Fruit fly (Drosophila melanogaster) whole organism, embryonic: Measurements from ENCODE around the gene CG13075.

Experiments used
- Bdp1 ChIP-seq: fragments of 200-800 bp; sonication (Bioruptor generic); optimal IDR thresholded peaks from 3 replicates; lab custom pipeline; 2016; ENCODE audit warnings: missing biosample characterization, missing genetic modification characterization
- CG14441 ChIP-seq: fragments of 200-800 bp; sonication (Bioruptor generic); IDR thresholded peaks from 2 replicates; pipeline ENCODE4 v1.3.6; 2022; ENCODE audit warnings: missing biosample characterization, missing genetic modification characterization
- CG14710 ChIP-seq: fragments of 200-800 bp; sonication (Bioruptor generic); optimal IDR thresholded peaks from 3 replicates; lab custom pipeline; 2019; ENCODE audit warnings: missing biosample characterization, mild to moderate bottlenecking, missing genetic modification characterization, moderate library complexity
- CG1603 ChIP-seq: fragments of 200-800 bp; sonication (Bioruptor generic); optimal IDR thresholded peaks from 2 replicates; lab custom pipeline; 2019; ENCODE audit warnings: missing biosample characterization, mild to moderate bottlenecking, missing genetic modification characterization, moderate library complexity
- CG1647 ChIP-seq: fragments of 200-800 bp; sonication (Bioruptor generic); optimal IDR thresholded peaks from 3 replicates; lab custom pipeline; 2016; ENCODE audit warnings: missing biosample characterization, missing genetic modification characterization
- CG17186 ChIP-seq: fragments of 200-800 bp; sonication (Bioruptor generic); optimal IDR thresholded peaks from 3 replicates; lab custom pipeline; 2017; ENCODE audit warnings: missing biosample characterization, missing genetic modification reagents, missing genetic modification characterization
- CG17359 ChIP-seq: fragments of 200-800 bp; sonication (Bioruptor generic); optimal IDR thresholded peaks from 3 replicates; lab custom pipeline; 2018; ENCODE audit warnings: missing biosample characterization, mild to moderate bottlenecking, missing genetic modification characterization, moderate library complexity
- CG32772 ChIP-seq: fragments of 200-800 bp; sonication (Bioruptor generic); IDR thresholded peaks from 2 replicates; pipeline ENCODE4 v1.3.6; 2022; ENCODE audit warnings: missing biosample characterization, missing genetic modification characterization
- CG4617 ChIP-seq: fragments of 200-800 bp; sonication (Bioruptor generic); optimal IDR thresholded peaks from 3 replicates; lab custom pipeline; 2016; ENCODE audit warnings: missing biosample characterization, missing genetic modification characterization, borderline replicate concordance
- CG6683 ChIP-seq: fragments of 200-800 bp; sonication (Bioruptor generic); optimal IDR thresholded peaks from 2 replicates; lab custom pipeline; 2017; ENCODE audit warnings: missing biosample characterization, mild to moderate bottlenecking, missing genetic modification characterization, missing genetic modification reagents
- CG8359 ChIP-seq: fragments of 200-800 bp; sonication (Bioruptor generic); optimal IDR thresholded peaks from 2 replicates; lab custom pipeline; 2017; ENCODE audit warnings: missing biosample characterization, mild to moderate bottlenecking, missing genetic modification characterization, borderline replicate concordance
- CTCF ChIP-seq: fragments of 200-800 bp; sonication (Bioruptor generic); optimal IDR thresholded peaks from 2 replicates; lab custom pipeline; 2017; ENCODE audit warnings: missing biosample characterization, mild to moderate bottlenecking, missing genetic modification characterization, moderate library complexity
- Dbx ChIP-seq: fragments of 200-800 bp; sonication (Bioruptor generic); IDR thresholded peaks from 3 replicates; pipeline ENCODE4 v1.3.6; 2022; ENCODE audit warnings: missing biosample characterization, missing genetic modification characterization
- Doc2 ChIP-seq: fragments of 200-800 bp; sonication (Bioruptor generic); IDR thresholded peaks from 2 replicates; pipeline ENCODE4 v1.3.6; 2022; ENCODE audit warnings: missing biosample characterization, missing genetic modification characterization
- Gsc ChIP-seq: fragments of 200-800 bp; sonication (Bioruptor generic); IDR thresholded peaks from 2 replicates; pipeline ENCODE4 v1.3.6; 2022; ENCODE audit warnings: missing biosample characterization, missing genetic modification characterization
- HHEX ChIP-seq: fragments of 200-800 bp; sonication (Bioruptor generic); optimal IDR thresholded peaks from 3 replicates; lab custom pipeline; 2017; ENCODE audit warnings: missing biosample characterization, mild to moderate bottlenecking, missing genetic modification characterization, missing genetic modification reagents
- HLH4C ChIP-seq: fragments of 200-800 bp; sonication (Bioruptor generic); IDR thresholded peaks from 3 replicates; pipeline ENCODE4 v1.3.6; 2022; ENCODE audit warnings: missing biosample characterization, missing genetic modification characterization; ENCODE audit not compliant: partially characterized antibody
- HmgZ ChIP-seq: fragments of 200-800 bp; sonication (Bioruptor generic); optimal IDR thresholded peaks from 2 replicates; lab custom pipeline; 2018; ENCODE audit warnings: missing biosample characterization, mild to moderate bottlenecking, missing genetic modification characterization
- Max ChIP-seq: fragments of 200-800 bp; sonication (Bioruptor generic); optimal IDR thresholded peaks from 2 replicates; lab custom pipeline; 2016; ENCODE audit warnings: missing biosample characterization, mild to moderate bottlenecking, missing genetic modification characterization
- Mes4 ChIP-seq: fragments of 200-800 bp; sonication (Bioruptor generic); optimal IDR thresholded peaks from 2 replicates; lab custom pipeline; 2016; ENCODE audit warnings: missing biosample characterization, missing genetic modification characterization
- NK7.1 ChIP-seq: fragments of 200-800 bp; sonication (Bioruptor generic); optimal IDR thresholded peaks from 3 replicates; lab custom pipeline; 2016; ENCODE audit warnings: missing biosample characterization, missing genetic modification characterization
- Optix ChIP-seq: fragments of 200-800 bp; sonication (Bioruptor generic); IDR thresholded peaks from 3 replicates; pipeline ENCODE4 v1.3.6; 2022; ENCODE audit warnings: missing biosample characterization, missing genetic modification characterization
- Pdp1 ChIP-seq, 2 experiments: fragments of 200-800 bp; sonication (Bioruptor generic); optimal IDR thresholded peaks; 3 replicates each; lab custom pipeline; 2016; ENCODE audit warnings: missing biosample characterization in 2 of 2, missing genetic modification characterization in 2 of 2, mild to moderate bottlenecking in 1 of 2, moderate library complexity in 1 of 2
- Sry-β ChIP-seq: fragments of 200-800 bp; sonication (Bioruptor generic); optimal IDR thresholded peaks from 2 replicates; lab custom pipeline; 2018; ENCODE audit warnings: missing biosample characterization, mild to moderate bottlenecking, missing genetic modification characterization, moderate library complexity
- Usf ChIP-seq: fragments of 200-800 bp; sonication (Bioruptor generic); optimal IDR thresholded peaks from 2 replicates; lab custom pipeline; 2017; ENCODE audit warnings: missing genotype, missing biosample characterization, missing genetic modification characterization
- ab ChIP-seq: fragments of 200-800 bp; sonication (Bioruptor generic); optimal IDR thresholded peaks from 2 replicates; lab custom pipeline; 2016; ENCODE audit warnings: missing biosample characterization, missing genetic modification characterization
- az2 ChIP-seq: fragments of 200-800 bp; sonication (Bioruptor generic); optimal IDR thresholded peaks from 3 replicates; lab custom pipeline; 2016; ENCODE audit warnings: missing biosample characterization, missing genetic modification characterization
- btn ChIP-seq: fragments of 200-800 bp; sonication (Bioruptor generic); optimal IDR thresholded peaks from 2 replicates; lab custom pipeline; 2016; ENCODE audit warnings: missing biosample characterization, missing genetic modification characterization
- cato ChIP-seq: fragments of 200-800 bp; sonication (Bioruptor generic); optimal IDR thresholded peaks from 2 replicates; lab custom pipeline; 2016; ENCODE audit warnings: missing biosample characterization, missing genetic modification characterization, borderline replicate concordance
- cg ChIP-seq: fragments of 200-800 bp; sonication (Bioruptor generic); optimal IDR thresholded peaks from 3 replicates; lab custom pipeline; 2019; ENCODE audit warnings: missing biosample characterization, mild to moderate bottlenecking, missing genetic modification characterization, moderate library complexity
- chm ChIP-seq: fragments of 200-800 bp; sonication (Bioruptor generic); IDR thresholded peaks from 2 replicates; pipeline ENCODE4 v1.3.6; 2022; ENCODE audit warnings: missing biosample characterization, missing genetic modification characterization
- dm ChIP-seq: fragments of 200-800 bp; sonication (Bioruptor generic); optimal IDR thresholded peaks from 3 replicates; lab custom pipeline; 2016; ENCODE audit warnings: missing biosample characterization, missing genetic modification characterization
- grn ChIP-seq: fragments of 200-800 bp; sonication (Bioruptor generic); optimal IDR thresholded peaks from 3 replicates; lab custom pipeline; 2017; ENCODE audit warnings: missing biosample characterization, missing genetic modification characterization
- ham ChIP-seq: fragments of 200-800 bp; sonication (Bioruptor generic); IDR thresholded peaks from 2 replicates; pipeline ENCODE4 v1.3.6; 2022; ENCODE audit warnings: missing biosample characterization, missing genetic modification characterization
- klu ChIP-seq: fragments of 200-800 bp; sonication (Bioruptor generic); IDR thresholded peaks from 2 replicates; pipeline ENCODE4 v1.3.6; 2022; ENCODE audit warnings: missing biosample characterization, missing genetic modification characterization
- knrl ChIP-seq: fragments of 200-800 bp; sonication (Bioruptor generic); IDR thresholded peaks from 3 replicates; pipeline ENCODE4 v1.3.6; 2022; ENCODE audit warnings: missing biosample characterization, missing genetic modification characterization; ENCODE audit not compliant: partially characterized antibody
- lola ChIP-seq, 3 experiments: fragments of >200 bp in 2 of 3; fragments of 200-800 bp in 1 of 3; sonication (Bioruptor generic) in 1 of 3; optimal IDR thresholded peaks; 2 replicates each; lab custom pipeline; 2017 to 2019; ENCODE audit warnings: missing biosample characterization in 3 of 3, missing genetic modification characterization in 3 of 3, mild to moderate bottlenecking in 1 of 3, moderate library complexity in 1 of 3
- lov ChIP-seq, 2 experiments: fragments of 200-800 bp in 1 of 2; fragments of >200 bp in 1 of 2; sonication (Bioruptor generic) in 1 of 2; IDR thresholded peaks in 1 of 2; optimal IDR thresholded peaks in 1 of 2; 2 replicates in 1 of 2; 3 replicates in 1 of 2; pipeline versions ENCODE4 v1.3.6 to Lab custom; 2017 to 2022; ENCODE audit warnings: missing biosample characterization in 1 of 2, missing genetic modification characterization in 1 of 2
- odd ChIP-seq: fragments of 200-800 bp; sonication (Bioruptor generic); optimal IDR thresholded peaks from 2 replicates; lab custom pipeline; 2017; ENCODE audit warnings: missing biosample characterization, mild to moderate bottlenecking, missing genetic modification characterization
- ro ChIP-seq: fragments of 200-800 bp; sonication (Bioruptor generic); IDR thresholded peaks from 2 replicates; pipeline ENCODE4 v1.3.6; 2022; ENCODE audit warnings: missing biosample characterization, missing genetic modification characterization
- run ChIP-seq: fragments of 200-800 bp; sonication (Bioruptor generic); optimal IDR thresholded peaks from 3 replicates; lab custom pipeline; 2018; ENCODE audit warnings: missing biosample characterization, mild to moderate bottlenecking, missing genetic modification characterization
- scrt ChIP-seq: fragments of 200-800 bp; sonication (Bioruptor generic); optimal IDR thresholded peaks from 2 replicates; lab custom pipeline; 2018; ENCODE audit warnings: missing biosample characterization, mild to moderate bottlenecking, missing genetic modification characterization, moderate library complexity
- sens ChIP-seq: fragments of 200-800 bp; sonication (Bioruptor generic); peaks from one replicate; lab custom pipeline; 2016; ENCODE audit warnings: missing biosample characterization, missing genetic modification characterization
- slou ChIP-seq: fragments of 200-800 bp; sonication (Bioruptor generic); optimal IDR thresholded peaks from 3 replicates; lab custom pipeline; 2016; ENCODE audit warnings: missing biosample characterization, missing genetic modification characterization
- so ChIP-seq: fragments of 200-800 bp; sonication (Bioruptor generic); IDR thresholded peaks from 3 replicates; pipeline ENCODE4 v1.3.6; 2022; ENCODE audit warnings: missing biosample characterization, missing genetic modification characterization
- stc ChIP-seq: fragments of 200-800 bp; sonication (Bioruptor generic); IDR thresholded peaks from 2 replicates; pipeline ENCODE4 v1.3.6; 2022; ENCODE audit warnings: missing biosample characterization, missing genetic modification characterization
- tap ChIP-seq: fragments of 200-800 bp; optimal IDR thresholded peaks from 3 replicates; lab custom pipeline; 2019; ENCODE audit warnings: missing biosample characterization, mild to moderate bottlenecking, missing genetic modification characterization, moderate library complexity
- tgo ChIP-seq: fragments of 200-800 bp; sonication (Bioruptor generic); IDR thresholded peaks from 3 replicates; pipeline ENCODE4 v1.3.6; 2022; ENCODE audit warnings: missing biosample characterization, missing genetic modification characterization
- tio ChIP-seq: fragments of 200-800 bp; sonication (Bioruptor generic); optimal IDR thresholded peaks from 2 replicates; lab custom pipeline; 2017; ENCODE audit warnings: missing biosample characterization, missing genetic modification characterization, inconsistent platforms
- zfh2 ChIP-seq: fragments of 200-800 bp; sonication (Bioruptor generic); optimal IDR thresholded peaks from 2 replicates; lab custom pipeline; 2016; ENCODE audit warnings: missing biosample characterization, missing genetic modification characterization

CG13075 gene

dm6 chr3L:16060806-16061600 is 22.8 kb upstream of the CG13075 start (continued):
- TF ChIP-seq Mes4 (GFP tag; lab: Kevin White, UChicago) (no peak), HHEX (peak; percentile 27), CG1647 (no peak), cg (no peak), Dbx (GFP tag; lab: Robert Waterston, UW) (no peak), CG14710 (tag; lab: Kevin White, UChicago) (peak; percentile 71), grn (no peak), chm (GFP tag; lab: Robert Waterston, UW) (no peak), lola (GFP tag; optimal IDR thresholded peaks at IDR 0.05; lab: Kevin White, UChicago) (peak in 1 of 3 experiments; percentile 73), slou (GFP tag; lab: Kevin White, UChicago) (no peak), CG14441 (GFP tag; lab: Robert Waterston, UW) (no peak), az2 (GFP tag; lab: Kevin White, UChicago) (peak; percentile 51), cato (no peak), run (no peak), Usf (peak; percentile 21), CG6683 (GFP tag; lab: Kevin White, UChicago) (no peak), Bdp1 (GFP tag; lab: Kevin White, UChicago) (no peak), knrl (GFP tag; lab: Robert Waterston, UW) (no peak), klu (no peak), CG17186 (no peak), ham (GFP tag; lab: Robert Waterston, UW) (0 out of 2 replicates have a peak, but pooled peaks have one; percentile 19), Pdp1 (GFP tag; optimal IDR thresholded peaks at IDR 0.05; lab: Kevin White, UChicago) (no peak), CG8359 (peak; percentile 25), zfh2 (GFP tag; lab: Kevin White, UChicago) (peak; percentile 20), tgo (GFP tag; lab: Robert Waterston, UW) (no peak; the same call in 2 of the 3 replicates), dm (GFP tag; lab: Kevin White, UChicago) (no peak), sens (GFP tag; lab: Kevin White, UChicago) (peak; percentile 88), HLH4C (GFP tag; lab: Robert Waterston, UW) (no peak), tio (peak; percentile 65), CG17359 (tag; lab: Kevin White, UChicago) (no peak), ro (GFP tag; lab: Robert Waterston, UW) (no peak), ab (GFP tag; lab: Kevin White, UChicago) (no peak), CG1603 (tag; lab: Kevin White, UChicago) (no peak), Gsc (GFP tag; lab: Robert Waterston, UW) (no peak), Doc2 (GFP tag; lab: Robert Waterston, UW) (no peak), tap (tag; lab: Kevin White, UChicago) (no peak), HmgZ (no peak), scrt (GFP tag; lab: Kevin White, UChicago) (no peak), odd (GFP tag; lab: Kevin White, UChicago) (peak; percentile 54), NK7.1 (GFP tag; lab: Kevin White, UChicago) (no peak), Sry-β (GFP tag; lab: Kevin White, UChicago) (no peak), CG4617 (no peak), btn (GFP tag; lab: Kevin White, UChicago) (no peak), CG32772 (GFP tag; lab: Robert Waterston, UW) (peak; percentile 39; the same call in 1 of the 2 replicates), Optix (GFP tag; lab: Robert Waterston, UW) (no peak), stc (GFP tag; lab: Robert Waterston, UW) (no peak), so (GFP tag; lab: Robert Waterston, UW) (no peak), lov (optimal IDR thresholded peaks at IDR 0.05; lab: Kevin White, UChicago) (no peak), lov (GFP tag; IDR thresholded peaks at IDR 0.05; lab: Robert Waterston, UW) (no peak), CTCF (no peak), Max (GFP tag; lab: Kevin White, UChicago) (peak; percentile 25)
